Worm (Caenorhabditis elegans): ENCODE measurements around the gene pcp-2.

The pcp-2 gene

DNA sequence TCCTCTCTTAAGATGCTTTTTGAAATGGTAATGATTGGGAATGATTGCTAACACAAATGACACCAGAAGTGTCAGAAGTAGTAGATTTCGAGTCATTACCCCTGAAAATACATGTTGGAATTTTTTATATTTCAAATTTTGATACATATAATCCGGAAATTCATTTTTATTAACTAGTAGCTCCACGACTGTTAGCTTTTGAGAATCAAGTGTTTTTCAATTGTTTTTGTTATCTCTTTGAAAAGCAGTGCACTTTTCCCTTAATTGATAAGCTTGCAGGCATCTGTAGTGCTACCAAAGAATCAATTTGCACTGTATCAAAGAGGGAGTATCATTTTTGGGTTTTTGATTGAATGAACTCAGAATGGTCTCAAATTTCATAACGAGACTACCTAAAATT is at the start of gene pcp-2:
TSS of gene pcp-2 (minus strand) at position 101 of the 400 bp plus-strand sequence.
- TF ChIP-seq sox-4 (tag; optimal IDR thresholded peaks at IDR 0.05), result no peak
- no peak for TF ChIP-seq ceh-31 (tag; optimal IDR thresholded peaks at IDR 0.05)
- TF ChIP-seq sox-2 (GFP tag; IDR thresholded peaks at IDR 0.05), result no peak
- TF ChIP-seq unc-86 (tag; optimal IDR thresholded peaks at IDR 0.05), result no peak
- no peak for TF ChIP-seq nfya-1 (tag; optimal IDR thresholded peaks at IDR 0.05)
- no peak for TF ChIP-seq gmeb-2 (tag; optimal IDR thresholded peaks at IDR 0.05)
- no peak for TF ChIP-seq ceh-22 (tag; optimal IDR thresholded peaks at IDR 0.05)
- no peak for TF ChIP-seq pat-9 (tag; optimal IDR thresholded peaks at IDR 0.05)
- TF ChIP-seq hlh-30 (tag; optimal IDR thresholded peaks at IDR 0.05; ENCODE audit: insufficient read depth), result no peak
- TF ChIP-seq ahr-1 (tag; optimal IDR thresholded peaks at IDR 0.05), result no peak
- TF ChIP-seq F13H6.1 (tag; optimal IDR thresholded peaks at IDR 0.05), result no peak
- no peak for TF ChIP-seq pha-4 (tag; optimal IDR thresholded peaks at IDR 0.05)
- TF ChIP-seq unc-3 (GFP tag; conservative IDR thresholded peaks at IDR 0.05), result no peak
- no peak for TF ChIP-seq unc-3 (tag; optimal IDR thresholded peaks at IDR 0.05)

DNA sequence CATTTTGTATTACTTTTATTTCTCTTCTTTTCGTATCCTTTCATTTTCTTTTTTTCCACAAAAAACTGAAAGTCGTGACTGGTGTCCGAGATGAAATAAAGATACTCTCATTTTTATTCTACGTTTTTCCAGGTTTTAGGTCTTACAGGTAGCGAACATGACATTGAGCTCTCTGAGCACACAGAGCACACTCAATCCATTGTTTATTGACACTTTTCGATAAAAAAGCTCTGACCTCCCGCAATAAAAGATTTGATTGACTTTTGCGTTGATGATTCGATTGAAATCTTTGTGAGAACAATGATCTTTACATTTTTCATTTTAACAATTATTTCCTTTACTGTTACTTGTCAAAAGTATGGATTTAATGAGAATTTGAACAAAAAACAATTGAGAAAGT is 47.2 kb upstream of the pcp-2 start, which contains the start of gene C46C2.6:
TSS of gene C46C2.6 (plus strand) at position 301 of the 400 bp plus-strand sequence.
- no peak for TF ChIP-seq ttx-3 (tag; optimal IDR thresholded peaks at IDR 0.05)
- TF ChIP-seq pat-9 (tag; optimal IDR thresholded peaks at IDR 0.05), result no peak
- TF ChIP-seq ama-1 (optimal IDR thresholded peaks at IDR 0.05), result no peak
- no peak for TF ChIP-seq ceh-2 (tag; optimal IDR thresholded peaks at IDR 0.05)
- TF ChIP-seq mec-3 (tag; optimal IDR thresholded peaks at IDR 0.05; ENCODE audit: borderline replicate concordance), result no peak
- no peak for TF ChIP-seq tbx-7 (tag; optimal IDR thresholded peaks at IDR 0.05)
- TF ChIP-seq pax-1 (tag; optimal IDR thresholded peaks at IDR 0.05), result no peak
- TF ChIP-seq T23F11.4 (GFP tag; optimal IDR thresholded peaks at IDR 0.05), result no peak
- no peak for TF ChIP-seq nfya-1 (tag; optimal IDR thresholded peaks at IDR 0.05)
- TF ChIP-seq lin-11 (tag; optimal IDR thresholded peaks at IDR 0.05), result no peak
- TF ChIP-seq ceh-24 (tag; optimal IDR thresholded peaks at IDR 0.05), result no peak
- no peak for TF ChIP-seq pros-1 (tag; optimal IDR thresholded peaks at IDR 0.05)
- no peak for TF ChIP-seq ceh-30 (tag; optimal IDR thresholded peaks at IDR 0.05)
- no peak for TF ChIP-seq nhr-232 (tag; optimal IDR thresholded peaks at IDR 0.05)
- TF ChIP-seq fkh-10 (GFP tag; optimal IDR thresholded peaks at IDR 0.05), result no peak

DNA sequence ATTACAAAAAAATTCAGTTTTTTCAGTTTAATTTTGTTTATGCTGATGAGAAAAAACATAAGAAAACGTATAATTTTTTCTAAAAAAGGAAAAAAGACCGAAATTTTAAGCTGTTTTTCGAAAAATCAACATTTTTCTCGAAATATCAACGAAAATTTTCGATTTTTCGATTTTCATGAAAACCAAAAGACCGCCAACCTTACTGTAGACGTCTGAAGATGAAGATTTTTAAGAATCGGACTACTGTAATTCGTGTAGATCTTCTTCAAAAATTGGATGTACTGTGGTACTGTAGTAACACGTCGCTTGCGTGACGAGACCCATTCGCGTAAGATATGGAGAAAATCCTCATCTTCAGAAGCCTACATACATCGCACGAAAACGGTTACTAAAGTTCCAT is 45.9 kb upstream of the pcp-2 start:
- TF ChIP-seq ahr-1 (tag; optimal IDR thresholded peaks at IDR 0.05), result no peak
- TF ChIP-seq ceh-31 (tag; optimal IDR thresholded peaks at IDR 0.05), result no peak
- no peak for TF ChIP-seq hlh-30 (tag; optimal IDR thresholded peaks at IDR 0.05; ENCODE audit: insufficient read depth)
- TF ChIP-seq C08G9.2 (tag; optimal IDR thresholded peaks at IDR 0.05), result no peak
- no peak for TF ChIP-seq pros-1 (tag; optimal IDR thresholded peaks at IDR 0.05)
- no peak for TF ChIP-seq unc-86 (tag; optimal IDR thresholded peaks at IDR 0.05)
- TF ChIP-seq ceh-18 (tag; optimal IDR thresholded peaks at IDR 0.05), result no peak
- TF ChIP-seq F13H6.1 (tag; optimal IDR thresholded peaks at IDR 0.05), result no peak
- no peak for TF ChIP-seq tbx-7 (tag; optimal IDR thresholded peaks at IDR 0.05)
- TF ChIP-seq pax-1 (tag; optimal IDR thresholded peaks at IDR 0.05), result no peak
- TF ChIP-seq hlh-8 (tag; optimal IDR thresholded peaks at IDR 0.05), result no peak
- no peak for TF ChIP-seq fax-1 (tag; optimal IDR thresholded peaks at IDR 0.05)
- no peak for TF ChIP-seq nhr-232 (tag; optimal IDR thresholded peaks at IDR 0.05)
- no peak for TF ChIP-seq lim-6 (tag; optimal IDR thresholded peaks at IDR 0.05)
- no peak for TF ChIP-seq nfya-1 (tag; optimal IDR thresholded peaks at IDR 0.05)
- no peak for TF ChIP-seq ceh-24 (tag; optimal IDR thresholded peaks at IDR 0.05)
- TF ChIP-seq hlh-13 (GFP tag; optimal IDR thresholded peaks at IDR 0.05), result no peak

DNA sequence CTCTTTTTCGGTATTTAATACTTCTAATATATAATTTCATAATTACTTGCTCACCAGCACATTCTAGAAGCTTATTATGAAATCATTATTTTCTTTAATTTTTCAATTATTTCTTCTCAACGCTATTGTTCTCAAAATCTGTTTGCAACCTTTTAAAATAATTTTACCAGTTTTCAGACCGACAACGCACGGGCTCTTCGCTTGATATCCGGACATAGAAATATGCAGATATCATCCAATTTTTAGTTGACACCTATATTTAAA is 34.9 kb upstream of the pcp-2 start, which contains the start of gene wnk-1:
TSS of gene wnk-1 (plus strand) at position 165 of the 264 bp plus-strand sequence.
- TF ChIP-seq ets-4 (tag; optimal IDR thresholded peaks at IDR 0.05) (no peak), sox-2 (GFP tag; IDR thresholded peaks at IDR 0.05) (no peak), hlh-13 (GFP tag; optimal IDR thresholded peaks at IDR 0.05) (no peak), unc-55 (GFP tag; optimal IDR thresholded peaks at IDR 0.05) (no peak), hlh-8 (tag; optimal IDR thresholded peaks at IDR 0.05) (no peak), unc-86 (tag; optimal IDR thresholded peaks at IDR 0.05) (no peak), madf-2 (tag; optimal IDR thresholded peaks at IDR 0.05) (no peak), F13H6.1 (tag; optimal IDR thresholded peaks at IDR 0.05) (no peak), ahr-1 (tag; optimal IDR thresholded peaks at IDR 0.05) (no peak), tbx-2 (tag; optimal IDR thresholded peaks at IDR 0.05) (no peak), syd-9 (tag; optimal IDR thresholded peaks at IDR 0.05) (no peak), dve-1 (tag; optimal IDR thresholded peaks at IDR 0.05) (no peak), unc-42 (tag; optimal IDR thresholded peaks at IDR 0.05) (no peak), npax-4 (tag; optimal IDR thresholded peaks at IDR 0.05) (no peak)

Data from whole organism, late embryonic.